Worm (Caenorhabditis elegans) whole organism, L4 larva: ENCODE data around the gene nuo-4.

Source experiments
- F37D6.2 ChIP-seq: sonication (generic microtip); optimal IDR thresholded peaks from 2 replicates; lab custom pipeline; 2016; ENCODE audit warnings: mild to moderate bottlenecking, missing genetic modification characterization, missing compliant biosample characterization
- F44E2.7 ChIP-seq: fragments of 200-800 bp; sonication (Bioruptor generic); IDR thresholded peaks from 2 replicates; pipeline ENCODE4 v2.1.2; 2022; ENCODE audit warnings: missing genetic modification characterization, missing compliant biosample characterization
- F49E8.2 ChIP-seq: sonication (generic microtip); optimal IDR thresholded peaks from 2 replicates; lab custom pipeline; 2016; ENCODE audit warnings: missing compliant biosample characterization, mild to moderate bottlenecking, missing genetic modification characterization, borderline replicate concordance
- T26A8.4 ChIP-seq: fragments of 200-800 bp; sonication (Bioruptor generic); IDR thresholded peaks from 2 replicates; pipeline ENCODE4 v1.3.6; 2022; ENCODE audit warnings: missing genetic modification characterization, missing compliant biosample characterization
- Y48G9A.11 ChIP-seq: fragments of 200-800 bp; sonication (Bioruptor generic); IDR thresholded peaks from 2 replicates; pipeline ENCODE4 v1.3.6; 2022; ENCODE audit warnings: missing genetic modification reagents, missing genetic modification characterization, missing compliant biosample characterization
- ama-1 ChIP-seq: fragments of 150-350 bp; optimal IDR thresholded peaks from 2 replicates; lab custom pipeline; 2014; ENCODE audit warnings: inconsistent platforms, mixed read lengths
- ceh-20 ChIP-seq: fragments of 200-800 bp; sonication (Bioruptor generic); IDR thresholded peaks from 2 replicates; pipeline ENCODE4 v1.3.6; 2022; ENCODE audit warnings: missing genetic modification reagents, missing genetic modification characterization, missing compliant biosample characterization
- ceh-28 ChIP-seq: fragments of 150-350 bp; optimal IDR thresholded peaks from 2 replicates; lab custom pipeline; 2014; ENCODE audit warnings: missing biosample characterization, missing genetic modification reagents, missing genetic modification characterization
- ceh-32 ChIP-seq: sonication (generic microtip); optimal IDR thresholded peaks from 2 replicates; lab custom pipeline; 2016; ENCODE audit warnings: mild to moderate bottlenecking, missing genetic modification characterization, missing compliant biosample characterization; ENCODE audit not compliant: poor library complexity
- ceh-44 ChIP-seq: fragments of 200-800 bp; sonication (Bioruptor generic); IDR thresholded peaks from 2 replicates; pipeline ENCODE4 v1.3.6; 2022; ENCODE audit warnings: missing genetic modification reagents, missing genetic modification characterization, missing compliant biosample characterization
- cey-2 ChIP-seq: sonication (generic microtip); optimal IDR thresholded peaks from 3 replicates; lab custom pipeline; 2017; ENCODE audit warnings: missing genetic modification characterization, mild to moderate bottlenecking, missing compliant biosample characterization, antibody characterized with exemption, borderline replicate concordance; ENCODE audit not compliant: insufficient read depth
- ctbp-1 ChIP-seq: fragments of 200-800 bp; sonication (Bioruptor generic); IDR thresholded peaks from 2 replicates; pipeline ENCODE4 v1.3.6; 2022; ENCODE audit warnings: missing genetic modification reagents, missing genetic modification characterization, missing compliant biosample characterization
- daf-12 ChIP-seq: fragments of 150-350 bp; optimal IDR thresholded peaks from 2 replicates; lab custom pipeline; 2014; ENCODE audit warnings: missing biosample characterization, missing genetic modification reagents, missing genetic modification characterization
- dmd-6 ChIP-seq: fragments of 200-800 bp; sonication (Bioruptor generic); IDR thresholded peaks from 2 replicates; pipeline ENCODE4 v1.3.6; 2022; ENCODE audit warnings: missing genetic modification reagents, missing genetic modification characterization, missing compliant biosample characterization
- dpl-1 ChIP-seq: fragments of 150-350 bp; optimal IDR thresholded peaks from 2 replicates; lab custom pipeline; 2014; ENCODE audit warnings: missing biosample characterization, missing genetic modification reagents, missing genetic modification characterization
- duxl-1 ChIP-seq: sonication (generic microtip); optimal IDR thresholded peaks from 2 replicates; lab custom pipeline; 2016; ENCODE audit warnings: mild to moderate bottlenecking, missing genetic modification characterization, moderate library complexity, missing compliant biosample characterization; ENCODE audit not compliant: poor library complexity
- dve-1 ChIP-seq: sonication (generic microtip); optimal IDR thresholded peaks from 2 replicates; lab custom pipeline; 2017; ENCODE audit warnings: antibody characterized with exemption, mild to moderate bottlenecking, missing genetic modification characterization, missing compliant biosample characterization; ENCODE audit not compliant: insufficient read depth
- egl-43 ChIP-seq: fragments of 200-800 bp; sonication (Bioruptor generic); IDR thresholded peaks from 2 replicates; pipeline ENCODE4 v1.3.6; 2022; ENCODE audit warnings: missing genetic modification reagents, missing genetic modification characterization, missing compliant biosample characterization
- gei-8 ChIP-seq: fragments of 200-800 bp; sonication (Bioruptor generic); optimal IDR thresholded peaks from 2 replicates; lab custom pipeline; 2018; ENCODE audit warnings: mild to moderate bottlenecking, missing genetic modification characterization, missing compliant biosample characterization
- hlh-11 ChIP-seq: fragments of 200-800 bp; sonication (Bioruptor generic); optimal IDR thresholded peaks from 2 replicates; lab custom pipeline; 2018; ENCODE audit warnings: mild to moderate bottlenecking, missing genetic modification characterization, missing compliant biosample characterization
- hmg-1.1 ChIP-seq: fragments of 200-800 bp; sonication (Bioruptor generic); IDR thresholded peaks from 2 replicates; pipeline ENCODE4 v1.3.6; 2022; ENCODE audit warnings: missing genetic modification reagents, missing genetic modification characterization, missing compliant biosample characterization
- lim-7 ChIP-seq: fragments of 200-800 bp; sonication (Bioruptor generic); IDR thresholded peaks from 2 replicates; pipeline ENCODE4 v1.3.6; 2022; ENCODE audit warnings: missing genetic modification characterization, missing compliant biosample characterization
- lin-13 ChIP-seq: fragments of 150-350 bp; optimal IDR thresholded peaks from 2 replicates; lab custom pipeline; 2014; ENCODE audit warnings: missing biosample characterization, missing genetic modification reagents, missing genetic modification characterization
- lin-15B ChIP-seq: fragments of 150-350 bp; sonication (generic microtip); optimal IDR thresholded peaks from 3 replicates; lab custom pipeline; 2014; ENCODE audit warnings: missing biosample characterization, missing genetic modification characterization
- lin-39 ChIP-seq: fragments of 150-350 bp; optimal IDR thresholded peaks from 2 replicates; lab custom pipeline; 2014; ENCODE audit warnings: missing biosample characterization, missing genetic modification reagents, missing genetic modification characterization
- lir-3 ChIP-seq: sonication (generic microtip); optimal IDR thresholded peaks from 2 replicates; lab custom pipeline; 2016; ENCODE audit warnings: mild to moderate bottlenecking, missing genetic modification characterization, missing compliant biosample characterization
- lsy-2 ChIP-seq, 2 experiments: fragments of 150-350 bp in 1 of 2; sonication (generic microtip) in 1 of 2; optimal IDR thresholded peaks; 2 replicates each; lab custom pipeline; 2014 to 2017; ENCODE audit warnings: missing biosample characterization in 2 of 2, missing genetic modification characterization in 2 of 2
- madf-5 ChIP-seq, 2 experiments: fragments of 200-800 bp; sonication (Bioruptor generic); IDR thresholded peaks; 2 replicates each; pipeline ENCODE4 v1.3.6; 2022; ENCODE audit warnings: missing compliant biosample characterization in 2 of 2, missing genetic modification characterization in 2 of 2
- mep-1 ChIP-seq: fragments of 150-350 bp; sonication (generic microtip); optimal IDR thresholded peaks from 3 replicates; lab custom pipeline; 2014; ENCODE audit warnings: missing biosample characterization, missing genetic modification characterization
- mes-2 ChIP-seq: sonication (generic microtip); optimal IDR thresholded peaks from 2 replicates; lab custom pipeline; 2016; ENCODE audit warnings: missing genotype, mild to moderate bottlenecking, missing genetic modification characterization, missing compliant biosample characterization; ENCODE audit not compliant: poor library complexity, severe bottlenecking
- nhr-10 ChIP-seq: fragments of 150-350 bp; optimal IDR thresholded peaks from 2 replicates; lab custom pipeline; 2014; ENCODE audit warnings: missing biosample characterization, missing genetic modification characterization
- nhr-111 ChIP-seq: fragments of 200-800 bp; sonication (Bioruptor generic); optimal IDR thresholded peaks from 2 replicates; lab custom pipeline; 2018; ENCODE audit warnings: mild to moderate bottlenecking, missing genetic modification characterization, missing compliant biosample characterization
- nhr-237 ChIP-seq: sonication (generic microtip); optimal IDR thresholded peaks from 2 replicates; lab custom pipeline; 2017; ENCODE audit warnings: missing biosample characterization, missing genetic modification characterization
- nhr-25 ChIP-seq: sonication (generic microtip); optimal IDR thresholded peaks from 2 replicates; lab custom pipeline; 2017; ENCODE audit warnings: missing genetic modification characterization, mild to moderate bottlenecking, missing compliant biosample characterization, antibody characterized with exemption, moderate library complexity, borderline replicate concordance; ENCODE audit not compliant: insufficient read depth
- nhr-48 ChIP-seq: sonication (generic microtip); optimal IDR thresholded peaks from 2 replicates; lab custom pipeline; 2016; ENCODE audit warnings: mild to moderate bottlenecking, missing genetic modification characterization, missing compliant biosample characterization
- nhr-76 ChIP-seq: fragments of 150-350 bp; optimal IDR thresholded peaks from 2 replicates; lab custom pipeline; 2014; ENCODE audit warnings: missing biosample characterization, missing genetic modification characterization
- pha-4 ChIP-seq, 2 experiments: fragments of 150-350 bp in 1 of 2; fragments of 200-800 bp in 1 of 2; sonication (Bioruptor generic) in 1 of 2; IDR thresholded peaks in 1 of 2; optimal IDR thresholded peaks in 1 of 2; 2 replicates each; pipeline versions ENCODE4 v1.3.6 to Lab custom; 2014 to 2022; ENCODE audit warnings: missing genetic modification characterization in 2 of 2, missing genetic modification reagents in 2 of 2, missing biosample characterization in 1 of 2, missing compliant biosample characterization in 1 of 2
- php-3 ChIP-seq: fragments of 200-800 bp; sonication (Bioruptor generic); IDR thresholded peaks from 2 replicates; pipeline ENCODE4 v1.3.6; 2022; ENCODE audit warnings: missing genetic modification reagents, missing genetic modification characterization, missing compliant biosample characterization
- rbr-2 ChIP-seq: sonication (generic microtip); optimal IDR thresholded peaks from 2 replicates; lab custom pipeline; 2016; ENCODE audit warnings: missing genotype, missing genetic modification characterization, missing compliant biosample characterization
- set-16 ChIP-seq: fragments of 200-800 bp; sonication (Bioruptor generic); IDR thresholded peaks from 2 replicates; pipeline ENCODE4 v1.3.6; 2022; ENCODE audit warnings: missing genetic modification reagents, missing genetic modification characterization, missing compliant biosample characterization
- snpc-1.2 ChIP-seq: fragments of 200-800 bp; sonication (Bioruptor generic); IDR thresholded peaks from 2 replicates; pipeline ENCODE4 v1.3.6; 2022; ENCODE audit warnings: missing genetic modification reagents, missing genetic modification characterization, missing compliant biosample characterization
- snpc-4 ChIP-seq: fragments of 150-350 bp; optimal IDR thresholded peaks from 2 replicates; lab custom pipeline; 2014; ENCODE audit warnings: missing biosample characterization, missing genetic modification characterization
- tra-1 ChIP-seq: fragments of 200-800 bp; sonication (Bioruptor generic); IDR thresholded peaks from 2 replicates; pipeline ENCODE4 v1.3.6; 2022; ENCODE audit warnings: missing genetic modification reagents, missing genetic modification characterization, missing compliant biosample characterization
- zfp-2 ChIP-seq: sonication (generic microtip); optimal IDR thresholded peaks from 2 replicates; lab custom pipeline; 2016; ENCODE audit warnings: mild to moderate bottlenecking, missing genetic modification characterization, missing compliant biosample characterization
- zfp-3 ChIP-seq: fragments of 200-800 bp; sonication (Bioruptor generic); conservative IDR thresholded peaks from 2 replicates; pipeline ENCODE4 v1.3.6; 2022; ENCODE audit warnings: missing genetic modification reagents, missing genetic modification characterization, missing compliant biosample characterization
- zip-11 ChIP-seq: fragments of 200-800 bp; sonication (Bioruptor generic); IDR thresholded peaks from 2 replicates; pipeline ENCODE4 v1.3.6; 2022; ENCODE audit warnings: missing genetic modification characterization, missing compliant biosample characterization
- zip-2 ChIP-seq: fragments of 150-350 bp; optimal IDR thresholded peaks from 2 replicates; lab custom pipeline; 2014; ENCODE audit warnings: missing biosample characterization, missing genetic modification characterization
- ztf-7 ChIP-seq: fragments of 150-350 bp; optimal IDR thresholded peaks from 2 replicates; lab custom pipeline; 2014; ENCODE audit warnings: missing biosample characterization, missing genetic modification characterization

The nuo-4 gene

ce11 chrIII:7207903-7208497, 49.4 kb upstream of the nuo-4 start, which contains the start of gene rpl-6 (continued):
- TF ChIP-seq dve-1 = peak; percentile 86
- peak; percentile 64 for TF ChIP-seq duxl-1 (tag; lab: Kevin White, UChicago)
- no peak for TF ChIP-seq snpc-1.2 (GFP tag; lab: Robert Waterston, UW)
- peak; percentile 74 for TF ChIP-seq hlh-11
- no peak for TF ChIP-seq cey-2 (tag; lab: Kevin White, UChicago)
- TF ChIP-seq madf-5 (GFP tag; IDR thresholded peaks at IDR 0.05; lab: Robert Waterston, UW) = no peak
- peak; percentile 88 for TF ChIP-seq dpl-1
- no peak for TF ChIP-seq lir-3 (tag; lab: Kevin White, UChicago)
- no peak for TF ChIP-seq nhr-237 (tag; lab: Kevin White, UChicago)
- peak; percentile 62 for TF ChIP-seq nhr-25 (tag; lab: Kevin White, UChicago)
- TF ChIP-seq set-16 = no peak
- peak; percentile 66; the same call in 1 of the 2 replicates for TF ChIP-seq zfp-3 (GFP tag; lab: Robert Waterston, UW)
- peak; percentile 46 for TF ChIP-seq F37D6.2
- peak; percentile 24 for TF ChIP-seq nhr-48 (tag; lab: Kevin White, UChicago)
- peak; percentile 60 for TF ChIP-seq dmd-6 (GFP tag; lab: Robert Waterston, UW)
- TF ChIP-seq daf-12 (tag; lab: Kevin White, UChicago) = no peak
- TF ChIP-seq mep-1 = peak; percentile 91
- no peak for TF ChIP-seq php-3 (GFP tag; lab: Robert Waterston, UW)
- TF ChIP-seq mes-2 = peak; percentile 91
- TF ChIP-seq pha-4 (GFP tag; IDR thresholded peaks at IDR 0.05; lab: Robert Waterston, UW) = peak; percentile 24; the same call in 1 of the 2 replicates
- peak; percentile 86 for TF ChIP-seq pha-4 (tag; optimal IDR thresholded peaks at IDR 0.05; lab: Kevin White, UChicago)
- peak; percentile 78 for TF ChIP-seq hmg-1.1
- TF ChIP-seq lin-13 (GFP tag; lab: Kevin White, UChicago) = peak; percentile 77
- no peak for TF ChIP-seq ceh-28 (tag; lab: Kevin White, UChicago)
- TF ChIP-seq nhr-111 (GFP tag; lab: Kevin White, UChicago) = no peak
- 0 out of 2 replicates have a peak, but pooled peaks have one; percentile 17 for TF ChIP-seq lim-7 (GFP tag; lab: Robert Waterston, UW)
- TF ChIP-seq T26A8.4 (GFP tag; lab: Robert Waterston, UW) = peak; percentile 76
- peak; percentile 19 for TF ChIP-seq ztf-7 (tag; lab: Kevin White, UChicago)
- TF ChIP-seq Y48G9A.11 = no peak
- peak; percentile 38 for TF ChIP-seq zip-2 (tag; lab: Kevin White, UChicago)
- TF ChIP-seq tra-1 (GFP tag; lab: Robert Waterston, UW) = peak; percentile 20; the same call in 1 of the 2 replicates
- TF ChIP-seq snpc-4 (tag; lab: Kevin White, UChicago) = peak; percentile 25
- TF ChIP-seq zip-11 = no peak
- TF ChIP-seq ceh-32 = no peak
- peak; percentile 27; the same call in 1 of the 2 replicates for TF ChIP-seq ceh-20 (GFP tag; lab: Robert Waterston, UW)
- TF ChIP-seq ama-1 = peak; percentile 33
- peak; percentile 17 for TF ChIP-seq gei-8 (GFP tag; lab: Kevin White, UChicago)
- TF ChIP-seq nhr-10 = no peak
- no peak for TF ChIP-seq lin-39
- no peak for TF ChIP-seq F44E2.7 (GFP tag; lab: Robert Waterston, UW)
- TF ChIP-seq ceh-44 (GFP tag; lab: Robert Waterston, UW) = 0 out of 2 replicates have a peak, but pooled peaks have one; percentile 32
- TF ChIP-seq egl-43 = no peak
- TF ChIP-seq rbr-2 (tag; lab: Kevin White, UChicago) = peak; percentile 79
- peak; percentile 81 for TF ChIP-seq zfp-2 (tag; lab: Kevin White, UChicago)
- TF ChIP-seq nhr-76 (tag; lab: Kevin White, UChicago) = no peak
- TF ChIP-seq lin-15B (tag; lab: Kevin White, UChicago) = no peak
- peak; percentile 46; the same call in 1 of the 2 replicates for TF ChIP-seq ctbp-1 (GFP tag; lab: Robert Waterston, UW)
- peak; percentile 98 to 100 for TF ChIP-seq lsy-2 (tag; optimal IDR thresholded peaks at IDR 0.05; lab: Kevin White, UChicago)
- TF ChIP-seq F49E8.2 (tag; lab: Kevin White, UChicago) = no peak
